Fruit fly (Drosophila melanogaster): Measurements from ENCODE around the gene Alp11.

Gene Alp11

dm6 chrX:15630815-15631214, 43.3 kb downstream of the Alp11 start:
- no peak for TF ChIP-seq Jra (GFP tag; optimal IDR thresholded peaks at IDR 0.05)
- no peak for TF ChIP-seq Dif (GFP tag; optimal IDR thresholded peaks at IDR 0.05; ENCODE audit: partially characterized antibody)
- no peak for TF ChIP-seq N (GFP tag; optimal IDR thresholded peaks at IDR 0.05)
- no peak for TF ChIP-seq ey (GFP tag; optimal IDR thresholded peaks at IDR 0.05)
- no peak for TF ChIP-seq h (GFP tag; optimal IDR thresholded peaks at IDR 0.05)
- no peak for TF ChIP-seq Hnf4 (GFP tag; optimal IDR thresholded peaks at IDR 0.05)
- TF ChIP-seq CG32264 (GFP tag; optimal IDR thresholded peaks at IDR 0.05): no peak
- TF ChIP-seq woc (GFP tag; optimal IDR thresholded peaks at IDR 0.05): no peak
- no peak for TF ChIP-seq pan (optimal IDR thresholded peaks at IDR 0.05)
- no peak for TF ChIP-seq OdsH (GFP tag; optimal IDR thresholded peaks at IDR 0.05)
- no peak for TF ChIP-seq dmrt93B (GFP tag; optimal IDR thresholded peaks at IDR 0.05)

DNA sequence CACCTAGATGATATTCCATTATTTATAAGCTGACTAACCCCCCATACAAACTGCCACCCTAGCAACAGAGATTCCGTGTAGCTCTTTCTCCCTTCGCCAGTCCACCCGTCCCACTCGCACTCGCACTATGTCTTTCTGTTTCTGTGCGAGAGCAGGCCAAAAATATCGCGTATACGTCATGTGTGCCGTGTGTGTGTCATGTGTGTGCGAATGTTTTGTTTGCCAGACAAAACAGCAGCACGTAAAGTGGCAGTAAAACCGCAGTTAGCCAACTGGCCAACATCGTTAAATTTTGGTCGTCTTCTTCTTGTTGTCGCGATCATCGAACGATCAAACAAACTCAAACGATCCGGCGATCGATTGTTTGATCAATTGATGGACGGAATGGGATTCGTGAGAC, 43.9 kb downstream of the Alp11 start:
- TF ChIP-seq CG9705 (GFP tag; optimal IDR thresholded peaks at IDR 0.05) (no peak), Vsx2 (GFP tag; optimal IDR thresholded peaks at IDR 0.05; ENCODE audit: partially characterized antibody) (no peak), Sp1 (GFP tag; optimal IDR thresholded peaks at IDR 0.05) (no peak), HLH106 (tag; optimal IDR thresholded peaks at IDR 0.05) (no peak), Mio (GFP tag; optimal IDR thresholded peaks at IDR 0.05) (no peak), N (GFP tag; optimal IDR thresholded peaks at IDR 0.05) (no peak), sv (GFP tag; optimal IDR thresholded peaks at IDR 0.05) (no peak), usp (GFP tag; optimal IDR thresholded peaks at IDR 0.05) (no peak), psq (GFP tag; optimal IDR thresholded peaks at IDR 0.05) (no peak), Jra (GFP tag; optimal IDR thresholded peaks at IDR 0.05) (no peak), ey (GFP tag; optimal IDR thresholded peaks at IDR 0.05) (no peak), pan (optimal IDR thresholded peaks at IDR 0.05) (no peak), dsf (GFP tag; optimal IDR thresholded peaks at IDR 0.05; ENCODE audit: borderline replicate concordance) (no peak), jim (GFP tag; optimal IDR thresholded peaks at IDR 0.05) (no peak), OdsH (GFP tag; optimal IDR thresholded peaks at IDR 0.05) (no peak), br (GFP tag; optimal IDR thresholded peaks at IDR 0.05) (no peak), Hr83 (GFP tag; optimal IDR thresholded peaks at IDR 0.05; ENCODE audit: poor library complexity, severe bottlenecking) (no peak), fru (GFP tag; optimal IDR thresholded peaks at IDR 0.05) (no peak), h (GFP tag; optimal IDR thresholded peaks at IDR 0.05) (no peak), foxo (GFP tag; optimal IDR thresholded peaks at IDR 0.05) (no peak)

dm6 chrX:15632669-15633068, 45.1 kb downstream of the Alp11 start:
- no peak for TF ChIP-seq h (GFP tag; optimal IDR thresholded peaks at IDR 0.05)
- TF ChIP-seq usp (GFP tag; optimal IDR thresholded peaks at IDR 0.05): no peak
- no peak for TF ChIP-seq Mio (GFP tag; optimal IDR thresholded peaks at IDR 0.05)
- TF ChIP-seq Rel (GFP tag; optimal IDR thresholded peaks at IDR 0.05): no peak
- no peak for TF ChIP-seq Rel (tag; optimal IDR thresholded peaks at IDR 0.05)
- no peak for TF ChIP-seq Hr78 (GFP tag; optimal IDR thresholded peaks at IDR 0.05)
- TF ChIP-seq N (GFP tag; optimal IDR thresholded peaks at IDR 0.05): no peak

dm6 chrX:15633313-15633727, 45.8 kb downstream of the Alp11 start, which contains the start of gene sog:
TSS of gene sog (minus strand) at chrX:15633434.
- TF ChIP-seq Hnf4 (GFP tag; optimal IDR thresholded peaks at IDR 0.05): no peak
- peak; percentile 28 for TF ChIP-seq Dif (GFP tag; optimal IDR thresholded peaks at IDR 0.05; ENCODE audit: partially characterized antibody)
- TF ChIP-seq Myc (optimal IDR thresholded peaks at IDR 0.05): no peak

Data from whole organism, wandering third instar larva.